Worm (Caenorhabditis elegans) whole organism, L2 larva: Measurements from ENCODE around the gene Y45F3A.1.

ENCODE experiments used
- ama-1 ChIP-seq: fragments of 150-350 bp; optimal IDR thresholded peaks from 2 replicates; lab custom pipeline; 2018; ENCODE audit warnings: inconsistent platforms
- elt-3 ChIP-seq: sonication (generic microtip); optimal IDR thresholded peaks from 2 replicates; lab custom pipeline; 2017; ENCODE audit warnings: missing biosample characterization, missing genetic modification characterization
- lin-11 ChIP-seq: fragments of 150-350 bp; sonication (generic microtip); optimal IDR thresholded peaks from 2 replicates; lab custom pipeline; 2014; ENCODE audit warnings: missing biosample characterization, missing genetic modification characterization, inconsistent platforms, mixed read lengths
- lin-13 ChIP-seq: fragments of 150-350 bp; optimal IDR thresholded peaks from 2 replicates; lab custom pipeline; 2014; ENCODE audit warnings: missing biosample characterization, missing genetic modification reagents, missing genetic modification characterization
- mbf-1 ChIP-seq: sonication (generic microtip); optimal IDR thresholded peaks from 2 replicates; lab custom pipeline; 2017; ENCODE audit warnings: missing biosample characterization, missing genetic modification characterization
- mdl-1 ChIP-seq, 2 experiments: fragments of 150-350 bp in 1 of 2; sonication (generic microtip) in 1 of 2; optimal IDR thresholded peaks; 2 replicates each; lab custom pipeline; 2017; ENCODE audit warnings: missing biosample characterization in 2 of 2, missing genetic modification characterization in 2 of 2
- nhr-12 ChIP-seq: fragments of 150-350 bp; optimal IDR thresholded peaks from 2 replicates; lab custom pipeline; 2014; ENCODE audit warnings: missing biosample characterization, missing genetic modification characterization
- nhr-21 ChIP-seq: fragments of 150-350 bp; optimal IDR thresholded peaks from 2 replicates; lab custom pipeline; 2014; ENCODE audit warnings: missing biosample characterization, missing genetic modification characterization
- nhr-6 ChIP-seq: fragments of 150-350 bp; optimal IDR thresholded peaks from 2 replicates; lab custom pipeline; 2014; ENCODE audit warnings: missing biosample characterization, missing genetic modification characterization
- nhr-77 ChIP-seq: fragments of 150-350 bp; optimal IDR thresholded peaks from 2 replicates; lab custom pipeline; 2014; ENCODE audit warnings: missing biosample characterization, missing genetic modification characterization
- skn-1 ChIP-seq: sonication (generic microtip); optimal IDR thresholded peaks from 2 replicates; lab custom pipeline; 2017; ENCODE audit warnings: missing biosample characterization, missing genetic modification characterization
- sma-3 ChIP-seq: sonication (generic microtip); optimal IDR thresholded peaks from 2 replicates; lab custom pipeline; 2016; ENCODE audit warnings: missing genetic modification reagents, missing genetic modification characterization, missing compliant biosample characterization
- sma-9 ChIP-seq, 2 experiments: fragments of 150-350 bp in 1 of 2; sonication (generic microtip) in 1 of 2; optimal IDR thresholded peaks; 2 replicates each; lab custom pipeline; 2014 to 2016; ENCODE audit warnings: missing genetic modification characterization in 2 of 2, mild to moderate bottlenecking in 1 of 2, missing biosample characterization in 1 of 2, missing compliant biosample characterization in 1 of 2, missing genetic modification reagents in 1 of 2, moderate library complexity in 1 of 2
- unc-62 ChIP-seq: fragments of 150-350 bp; optimal IDR thresholded peaks from 2 replicates; lab custom pipeline; 2014; ENCODE audit warnings: missing biosample characterization, missing genetic modification reagents, missing genetic modification characterization

DNA sequence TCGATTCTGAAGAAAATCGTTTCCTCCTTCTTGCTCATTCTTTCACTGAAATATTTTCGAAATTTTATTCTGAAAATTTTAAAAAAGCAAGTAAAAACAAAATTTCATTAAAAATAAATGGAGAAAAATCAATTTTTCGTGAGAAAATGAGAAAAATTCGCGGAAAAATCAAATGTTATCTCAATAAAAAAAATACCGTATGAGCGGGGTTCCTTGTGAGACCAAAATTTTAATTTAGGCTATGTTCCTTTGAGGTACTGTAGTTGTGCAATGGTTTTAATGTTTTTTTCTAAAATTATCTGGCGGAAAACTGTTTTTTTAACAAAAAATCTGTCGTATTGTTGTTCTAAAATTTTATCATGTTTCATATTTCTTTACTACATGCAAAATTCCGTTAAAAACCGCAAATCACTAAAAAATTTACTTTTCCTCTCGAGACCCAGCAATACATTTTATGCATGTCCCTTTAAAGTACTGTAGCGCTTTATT is 38.5 kb upstream of the Y45F3A.1 start, which contains the start of gene epg-6:
- TF ChIP-seq nhr-77 (tag; lab: Kevin White, UChicago), result no peak
- no peak for TF ChIP-seq sma-3 (GFP tag; lab: Kevin White, UChicago)
- TF ChIP-seq mbf-1 (tag; lab: Kevin White, UChicago), result no peak
- no peak for TF ChIP-seq lin-11 (tag; lab: Kevin White, UChicago)
- TF ChIP-seq elt-3, result no peak
- no peak for TF ChIP-seq lin-13
- no peak for TF ChIP-seq nhr-6 (tag; lab: Kevin White, UChicago)
- no peak for TF ChIP-seq sma-9 (GFP tag; optimal IDR thresholded peaks at IDR 0.05; lab: Kevin White, UChicago)
- no peak for TF ChIP-seq sma-9 (tag; optimal IDR thresholded peaks at IDR 0.05; lab: Kevin White, UChicago)
- TF ChIP-seq skn-1 (tag; lab: Kevin White, UChicago), result no peak
- no peak for TF ChIP-seq mdl-1 (tag; optimal IDR thresholded peaks at IDR 0.05; lab: Kevin White, UChicago)
- no peak for TF ChIP-seq ama-1 (lab: Kevin White, UChicago)
- TF ChIP-seq unc-62, result no peak
- no peak for TF ChIP-seq nhr-12 (tag; lab: Kevin White, UChicago)
- no peak for TF ChIP-seq nhr-21 (tag; lab: Kevin White, UChicago)
